Fruit fly (Drosophila melanogaster) whole organism, wandering third instar larva: ENCODE data around the gene Tsc1.

ENCODE experiments used
- Abd-B ChIP-seq: fragments of >200 bp; optimal IDR thresholded peaks from 2 replicates; lab custom pipeline; 2017; ENCODE audit warnings: missing biosample characterization, missing genetic modification characterization
- CG9705 ChIP-seq: fragments of 200-800 bp; sonication (Bioruptor generic); optimal IDR thresholded peaks from 2 replicates; lab custom pipeline; 2018; ENCODE audit warnings: missing biosample characterization, mild to moderate bottlenecking, missing genetic modification characterization
- Dfd ChIP-seq: fragments of >200 bp; optimal IDR thresholded peaks from 2 replicates; lab custom pipeline; 2017; ENCODE audit warnings: missing biosample characterization, missing genetic modification characterization
- Hr78 ChIP-seq: fragments of >200 bp; optimal IDR thresholded peaks from 2 replicates; lab custom pipeline; 2017; ENCODE audit warnings: missing biosample characterization, missing genetic modification characterization
- Hr83 ChIP-seq: fragments of 200-300 bp; sonication (Bioruptor generic); optimal IDR thresholded peaks from 2 replicates; lab custom pipeline; 2016; ENCODE audit warnings: missing biosample characterization, mild to moderate bottlenecking, missing genetic modification characterization, moderate library complexity; ENCODE audit not compliant: poor library complexity, severe bottlenecking
- br ChIP-seq: fragments of 200-800 bp; sonication (Bioruptor generic); optimal IDR thresholded peaks from 2 replicates; lab custom pipeline; 2016; ENCODE audit warnings: missing biosample characterization, missing genetic modification characterization
- dl ChIP-seq, 2 experiments: fragments of 175-275, 200-275 bp in 1 of 2; fragments of 200-275 bp in 1 of 2; sonication (Bioruptor generic); optimal IDR thresholded peaks; lab custom pipeline; 2018; ENCODE audit warnings: mild to moderate bottlenecking in 2 of 2, missing biosample characterization in 2 of 2, missing genetic modification characterization in 2 of 2, moderate library complexity in 2 of 2; ENCODE audit not compliant: partially characterized antibody in 2 of 2, insufficient read depth in 1 of 2
- dsf ChIP-seq: sonication (Bioruptor generic); optimal IDR thresholded peaks from 2 replicates; lab custom pipeline; 2016; ENCODE audit warnings: missing biosample characterization, missing genetic modification characterization, borderline replicate concordance
- foxo ChIP-seq, 2 experiments: fragments of 200-800 bp; sonication (Bioruptor generic); optimal IDR thresholded peaks; 2 replicates in 1 of 2; 3 replicates in 1 of 2; lab custom pipeline; 2016 to 2017; ENCODE audit warnings: missing biosample characterization in 2 of 2, missing genetic modification characterization in 2 of 2
- h ChIP-seq: fragments of 200-800 bp; sonication (Bioruptor generic); optimal IDR thresholded peaks from 3 replicates; lab custom pipeline; 2016; ENCODE audit warnings: missing biosample characterization, mild to moderate bottlenecking, missing genetic modification characterization
- pan ChIP-seq: fragments of >200 bp; optimal IDR thresholded peaks from 2 replicates; lab custom pipeline; 2017
- rgr ChIP-seq: fragments of 200-800 bp; sonication (Bioruptor generic); optimal IDR thresholded peaks from 3 replicates; lab custom pipeline; 2016; ENCODE audit warnings: missing biosample characterization, mild to moderate bottlenecking, missing genetic modification characterization
- tai ChIP-seq: sonication (Bioruptor generic); optimal IDR thresholded peaks from 2 replicates; lab custom pipeline; 2016; ENCODE audit warnings: missing biosample characterization, missing genetic modification characterization
- usp ChIP-seq: fragments of >200 bp; optimal IDR thresholded peaks from 2 replicates; lab custom pipeline; 2017; ENCODE audit warnings: missing biosample characterization, missing genetic modification characterization

- no peak for TF ChIP-seq h (GFP tag; lab: Kevin White, UChicago)
- TF ChIP-seq foxo (GFP tag; optimal IDR thresholded peaks at IDR 0.05; lab: Kevin White, UChicago): no peak
- no peak for TF ChIP-seq Abd-B (GFP tag; lab: Kevin White, UChicago)
- TF ChIP-seq rgr (GFP tag; lab: Kevin White, UChicago): no peak
- no peak for TF ChIP-seq dsf (GFP tag; lab: Kevin White, UChicago)
- TF ChIP-seq Dfd (GFP tag; lab: Kevin White, UChicago): no peak
- TF ChIP-seq tai (GFP tag; lab: Kevin White, UChicago): no peak
- TF ChIP-seq dl (GFP tag; optimal IDR thresholded peaks at IDR 0.05; lab: Kevin White, UChicago; ENCODE audit: insufficient read depth in 1 of 2, partially characterized antibody in 2 of 2): no peak
- TF ChIP-seq pan: no peak
- no peak for TF ChIP-seq Hr78 (GFP tag; lab: Kevin White, UChicago)
- no peak for TF ChIP-seq br (GFP tag; lab: Kevin White, UChicago)
- TF ChIP-seq Hr83: no peak
- no peak for TF ChIP-seq CG9705
- TF ChIP-seq usp (GFP tag; lab: Kevin White, UChicago): no peak
Observed at dm6 chr3R:24143372-24143771, 13.3 kb downstream of the Tsc1 start.
